Worm (Caenorhabditis elegans) whole organism, L4/young adult: Measurements from ENCODE around the gene H12D21.5.
"Not testable (repeated sequence)": the region's sequence is repeated elsewhere in the genome, so short reads cannot be mapped to it uniquely, and the experiment has no call there.

ENCODE experiments used
- W03F9.2 ChIP-seq: fragments of 150-350 bp; optimal IDR thresholded peaks from 2 replicates; lab custom pipeline; 2014; ENCODE audit warnings: missing biosample characterization, missing genetic modification characterization
- dao-5 ChIP-seq: sonication (generic microtip); optimal IDR thresholded peaks from 2 replicates; lab custom pipeline; 2016; ENCODE audit warnings: missing genotype, missing genetic modification characterization, moderate library complexity, missing compliant biosample characterization
- him-1 ChIP-seq: sonication (generic microtip); optimal IDR thresholded peaks from 2 replicates; lab custom pipeline; 2016; ENCODE audit warnings: missing genotype, missing genetic modification reagents, missing genetic modification characterization, missing compliant biosample characterization

ce11 chrV:14876724-14877123 is 17.1 kb upstream of the H12D21.5 start, which contains the start of gene ZC412.10:
- TF ChIP-seq him-1, W03F9.2, dao-5 (tag; lab: Kevin White, UChicago): not testable (repeated sequence)
